Worm (Caenorhabditis elegans): ENCODE measurements around the gene mec-7.
A peak's percentile ranks its signal among the peaks of the same experiment; 100 is the strongest.

mec-7 gene

ce11 chrX:7799680-7800079, 23.2 kb upstream of the mec-7 start, which contains the start of gene gpx-7:
gpx-7 (minus strand) TSS chrX:7799780.
- TF ChIP-seq ceh-83 (GFP tag; optimal IDR thresholded peaks at IDR 0.05) = no peak
- no peak for TF ChIP-seq pha-4 (tag; optimal IDR thresholded peaks at IDR 0.05)
- TF ChIP-seq nhr-76 (tag; optimal IDR thresholded peaks at IDR 0.05) = no peak
- no peak for TF ChIP-seq drap-1 (GFP tag; optimal IDR thresholded peaks at IDR 0.05)
- TF ChIP-seq unc-39 (tag; optimal IDR thresholded peaks at IDR 0.05) = no peak
- TF ChIP-seq lin-13 (tag; optimal IDR thresholded peaks at IDR 0.05) = no peak
- no peak for TF ChIP-seq bed-3 (GFP tag; optimal IDR thresholded peaks at IDR 0.05)
- TF ChIP-seq ceh-43 (GFP tag; optimal IDR thresholded peaks at IDR 0.05) = no peak
- no peak for TF ChIP-seq snpc-4 (tag; optimal IDR thresholded peaks at IDR 0.05)
- no peak for TF ChIP-seq tbx-8 (GFP tag; optimal IDR thresholded peaks at IDR 0.05)
- no peak for TF ChIP-seq ham-2 (GFP tag; optimal IDR thresholded peaks at IDR 0.05)
- no peak for TF ChIP-seq zip-8 (tag; optimal IDR thresholded peaks at IDR 0.05)
- no peak for TF ChIP-seq blmp-1 (tag; optimal IDR thresholded peaks at IDR 0.05)
- TF ChIP-seq lin-32 (GFP tag; optimal IDR thresholded peaks at IDR 0.05) = no peak
- no peak for TF ChIP-seq elt-3 (tag; optimal IDR thresholded peaks at IDR 0.05)
- no peak for TF ChIP-seq sem-2 (GFP tag; optimal IDR thresholded peaks at IDR 0.05)
- no peak for TF ChIP-seq sptf-1 (tag; optimal IDR thresholded peaks at IDR 0.05)
- TF ChIP-seq mab-5 (tag; optimal IDR thresholded peaks at IDR 0.05) = no peak
- TF ChIP-seq ceh-39 (tag; optimal IDR thresholded peaks at IDR 0.05) = no peak

ce11 chrX:7798248-7799020, 21.9 kb upstream of the mec-7 start, which contains the start of gene adm-4:
adm-4 (minus strand) TSS chrX:7798298.
- no peak for TF ChIP-seq ceh-43 (GFP tag; optimal IDR thresholded peaks at IDR 0.05)
- no peak for TF ChIP-seq mab-5 (tag; optimal IDR thresholded peaks at IDR 0.05)
- no peak for TF ChIP-seq drap-1 (GFP tag; optimal IDR thresholded peaks at IDR 0.05)
- TF ChIP-seq M03D4.4 (tag; optimal IDR thresholded peaks at IDR 0.05) = no peak
- peak; percentile 17 for TF ChIP-seq ces-1 (GFP tag; optimal IDR thresholded peaks at IDR 0.05)
- no peak for TF ChIP-seq unc-62 (GFP tag; optimal IDR thresholded peaks at IDR 0.05)

DNA sequence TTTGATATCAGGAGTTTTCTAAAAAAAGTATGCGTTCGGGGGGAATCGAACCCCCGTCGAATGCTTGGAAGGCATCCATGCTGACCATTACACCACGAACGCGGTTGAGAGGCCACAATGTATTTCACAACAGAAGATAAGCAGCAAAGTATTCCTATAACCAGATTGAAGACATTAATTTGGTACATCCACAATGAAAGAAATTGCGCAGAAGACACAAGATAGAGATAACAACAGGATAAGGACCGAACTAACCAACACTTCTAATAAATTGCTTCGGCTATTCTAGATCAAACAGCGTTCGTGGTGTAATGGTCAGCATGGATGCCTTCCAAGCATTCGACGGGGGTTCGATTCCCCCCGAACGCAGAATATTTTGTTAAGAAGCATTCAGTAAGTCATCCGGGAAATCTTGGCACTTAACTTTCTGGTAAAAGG, 17.8 kb upstream of the mec-7 start:
- TF ChIP-seq pha-4 (tag; optimal IDR thresholded peaks at IDR 0.05) (no peak), ceh-43 (GFP tag; optimal IDR thresholded peaks at IDR 0.05) (peak; percentile 6), lin-32 (GFP tag; optimal IDR thresholded peaks at IDR 0.05) (peak; percentile 28), mab-5 (tag; optimal IDR thresholded peaks at IDR 0.05) (no peak), snpc-4 (tag; optimal IDR thresholded peaks at IDR 0.05) (no peak), blmp-1 (tag; optimal IDR thresholded peaks at IDR 0.05) (no peak), lin-13 (tag; optimal IDR thresholded peaks at IDR 0.05) (no peak), zip-8 (tag; optimal IDR thresholded peaks at IDR 0.05) (no peak), nhr-28 (tag; optimal IDR thresholded peaks at IDR 0.05) (no peak), nhr-237 (tag; optimal IDR thresholded peaks at IDR 0.05) (no peak), nhr-12 (tag; optimal IDR thresholded peaks at IDR 0.05) (no peak), drap-1 (GFP tag; optimal IDR thresholded peaks at IDR 0.05) (peak; percentile 20), nhr-76 (tag; optimal IDR thresholded peaks at IDR 0.05) (no peak), flh-1 (GFP tag; optimal IDR thresholded peaks at IDR 0.05) (no peak), ceh-83 (GFP tag; optimal IDR thresholded peaks at IDR 0.05) (peak; percentile 62), ham-2 (GFP tag; optimal IDR thresholded peaks at IDR 0.05) (peak; percentile 51), ces-1 (GFP tag; optimal IDR thresholded peaks at IDR 0.05) (no peak), hlh-1 (tag; optimal IDR thresholded peaks at IDR 0.05) (no peak), unc-120 (tag; optimal IDR thresholded peaks at IDR 0.05; ENCODE audit: poor library complexity, severe bottlenecking) (peak; percentile 41), ztf-11 (tag; optimal IDR thresholded peaks at IDR 0.05) (no peak), cnd-1 (tag; optimal IDR thresholded peaks at IDR 0.05) (peak; percentile 46), lsy-2 (tag; optimal IDR thresholded peaks at IDR 0.05) (no peak), M03D4.4 (tag; optimal IDR thresholded peaks at IDR 0.05) (peak; percentile 69), tbx-8 (GFP tag; optimal IDR thresholded peaks at IDR 0.05) (peak; percentile 26), elt-3 (tag; optimal IDR thresholded peaks at IDR 0.05) (no peak), mep-1 (tag; optimal IDR thresholded peaks at IDR 0.05) (no peak), unc-62 (GFP tag; optimal IDR thresholded peaks at IDR 0.05) (no peak), sem-2 (GFP tag; optimal IDR thresholded peaks at IDR 0.05) (peak; percentile 19), ceh-39 (tag; optimal IDR thresholded peaks at IDR 0.05) (no peak), sptf-1 (tag; optimal IDR thresholded peaks at IDR 0.05) (peak; percentile 48), elt-1 (tag; optimal IDR thresholded peaks at IDR 0.05; ENCODE audit: borderline replicate concordance, insufficient read depth) (no peak), unc-39 (tag; optimal IDR thresholded peaks at IDR 0.05) (no peak), nhr-2 (tag; optimal IDR thresholded peaks at IDR 0.05) (no peak), mls-2 (tag; optimal IDR thresholded peaks at IDR 0.05) (peak; percentile 19), bed-3 (GFP tag; optimal IDR thresholded peaks at IDR 0.05) (no peak)

Data from whole organism, mixed stage, embryonic.